Worm (Caenorhabditis elegans): Measurements from ENCODE around the gene srx-26.

ce11 chrV:2703299-2703698, 49.6 kb downstream of the srx-26 start:
- TF ChIP-seq dpl-1 (GFP tag; optimal IDR thresholded peaks at IDR 0.05) (no peak), nhr-28 (tag; optimal IDR thresholded peaks at IDR 0.05) (no peak), pax-3 (tag; optimal IDR thresholded peaks at IDR 0.05) (no peak), nhr-237 (tag; optimal IDR thresholded peaks at IDR 0.05) (no peak), sox-4 (tag; optimal IDR thresholded peaks at IDR 0.05) (no peak), ceh-88 (GFP tag; IDR thresholded peaks at IDR 0.05) (no peak)
